Worm (Caenorhabditis elegans) whole organism, L2 larva: ENCODE data around the gene Y49F6B.12.
"Not testable (repeated sequence)": the region's sequence is repeated elsewhere in the genome, so short reads cannot be mapped to it uniquely, and the experiment has no call there.

Experiments
- F13H6.1 ChIP-seq: sonication (generic microtip); optimal IDR thresholded peaks from 2 replicates; lab custom pipeline; 2016; ENCODE audit warnings: missing genetic modification characterization, missing compliant biosample characterization
- R02D3.7 ChIP-seq: fragments of 150-350 bp; optimal IDR thresholded peaks from 2 replicates; lab custom pipeline; 2014; ENCODE audit warnings: missing biosample characterization, missing genetic modification characterization
- ZK546.5 ChIP-seq: sonication (generic microtip); optimal IDR thresholded peaks from 2 replicates; lab custom pipeline; 2017; ENCODE audit warnings: missing biosample characterization, missing genetic modification characterization
- aly-2 ChIP-seq: fragments of 150-350 bp; optimal IDR thresholded peaks from 2 replicates; lab custom pipeline; 2014; ENCODE audit warnings: missing biosample characterization, missing genetic modification characterization
- ama-1 ChIP-seq: fragments of 150-350 bp; optimal IDR thresholded peaks from 2 replicates; lab custom pipeline; 2018; ENCODE audit warnings: inconsistent platforms
- blmp-1 ChIP-seq: sonication (generic microtip); optimal IDR thresholded peaks from 2 replicates; lab custom pipeline; 2017; ENCODE audit warnings: missing genetic modification characterization, mild to moderate bottlenecking, missing compliant biosample characterization, antibody characterized with exemption, moderate library complexity; ENCODE audit not compliant: insufficient read depth
- ceh-16 ChIP-seq: fragments of 150-350 bp; optimal IDR thresholded peaks from 2 replicates; lab custom pipeline; 2014; ENCODE audit warnings: missing biosample characterization, missing genetic modification characterization
- ceh-82 ChIP-seq: fragments of 150-350 bp; optimal IDR thresholded peaks from 2 replicates; lab custom pipeline; 2014; ENCODE audit warnings: missing biosample characterization, missing genetic modification characterization
- crh-2 ChIP-seq: sonication (generic microtip); optimal IDR thresholded peaks from 2 replicates; lab custom pipeline; 2017; ENCODE audit warnings: missing biosample characterization, missing genetic modification characterization
- dmd-4 ChIP-seq: sonication (generic microtip); optimal IDR thresholded peaks from 2 replicates; lab custom pipeline; 2017; ENCODE audit warnings: missing biosample characterization, missing genetic modification characterization
- egl-27 ChIP-seq: sonication (generic microtip); optimal IDR thresholded peaks from 3 replicates; lab custom pipeline; 2017; ENCODE audit warnings: missing biosample characterization, missing genetic modification reagents, missing genetic modification characterization
- elt-1 ChIP-seq: fragments of 150-350 bp; optimal IDR thresholded peaks from 2 replicates; lab custom pipeline; 2014; ENCODE audit warnings: missing biosample characterization, missing genetic modification characterization
- fos-1 ChIP-seq: fragments of 150-350 bp; optimal IDR thresholded peaks from 2 replicates; lab custom pipeline; 2014; ENCODE audit warnings: missing biosample characterization, missing genetic modification characterization
- gmeb-1 ChIP-seq: fragments of 150-350 bp; optimal IDR thresholded peaks from 2 replicates; lab custom pipeline; 2014; ENCODE audit warnings: missing biosample characterization, missing genetic modification characterization
- lin-11 ChIP-seq: fragments of 150-350 bp; sonication (generic microtip); optimal IDR thresholded peaks from 2 replicates; lab custom pipeline; 2014; ENCODE audit warnings: missing biosample characterization, missing genetic modification characterization, inconsistent platforms, mixed read lengths
- lin-13 ChIP-seq: fragments of 150-350 bp; optimal IDR thresholded peaks from 2 replicates; lab custom pipeline; 2014; ENCODE audit warnings: missing biosample characterization, missing genetic modification reagents, missing genetic modification characterization
- lin-39 ChIP-seq: fragments of 150-350 bp; optimal IDR thresholded peaks from 2 replicates; lab custom pipeline; 2014; ENCODE audit warnings: missing biosample characterization, missing genetic modification reagents, missing genetic modification characterization
- lsy-2 ChIP-seq, 2 experiments: fragments of 150-350 bp in 1 of 2; sonication (generic microtip) in 1 of 2; optimal IDR thresholded peaks; 2 replicates each; lab custom pipeline; 2014 to 2017; ENCODE audit warnings: missing biosample characterization in 2 of 2, missing genetic modification characterization in 2 of 2
- mdl-1 ChIP-seq, 2 experiments: fragments of 150-350 bp in 1 of 2; sonication (generic microtip) in 1 of 2; optimal IDR thresholded peaks; 2 replicates each; lab custom pipeline; 2017; ENCODE audit warnings: missing biosample characterization in 2 of 2, missing genetic modification characterization in 2 of 2
- nhr-10 ChIP-seq: sonication (generic microtip); optimal IDR thresholded peaks from 2 replicates; lab custom pipeline; 2017; ENCODE audit warnings: missing biosample characterization, missing genetic modification characterization
- nhr-12 ChIP-seq: fragments of 150-350 bp; optimal IDR thresholded peaks from 2 replicates; lab custom pipeline; 2014; ENCODE audit warnings: missing biosample characterization, missing genetic modification characterization
- nhr-21 ChIP-seq: fragments of 150-350 bp; optimal IDR thresholded peaks from 2 replicates; lab custom pipeline; 2014; ENCODE audit warnings: missing biosample characterization, missing genetic modification characterization
- nhr-23 ChIP-seq: fragments of 150-350 bp; optimal IDR thresholded peaks from 2 replicates; lab custom pipeline; 2014; ENCODE audit warnings: missing biosample characterization, missing genetic modification reagents, missing genetic modification characterization
- nhr-6 ChIP-seq: fragments of 150-350 bp; optimal IDR thresholded peaks from 2 replicates; lab custom pipeline; 2014; ENCODE audit warnings: missing biosample characterization, missing genetic modification characterization
- nhr-77 ChIP-seq: fragments of 150-350 bp; optimal IDR thresholded peaks from 2 replicates; lab custom pipeline; 2014; ENCODE audit warnings: missing biosample characterization, missing genetic modification characterization
- sem-4 ChIP-seq: fragments of 150-350 bp; optimal IDR thresholded peaks from 2 replicates; lab custom pipeline; 2014; ENCODE audit warnings: missing biosample characterization, missing genetic modification reagents, missing genetic modification characterization
- skn-1 ChIP-seq: sonication (generic microtip); optimal IDR thresholded peaks from 2 replicates; lab custom pipeline; 2017; ENCODE audit warnings: missing biosample characterization, missing genetic modification characterization
- sma-9 ChIP-seq, 2 experiments: fragments of 150-350 bp in 1 of 2; sonication (generic microtip) in 1 of 2; optimal IDR thresholded peaks; 2 replicates each; lab custom pipeline; 2014 to 2016; ENCODE audit warnings: missing genetic modification characterization in 2 of 2, mild to moderate bottlenecking in 1 of 2, missing biosample characterization in 1 of 2, missing compliant biosample characterization in 1 of 2, missing genetic modification reagents in 1 of 2, moderate library complexity in 1 of 2
- snpc-4 ChIP-seq: fragments of 150-350 bp; optimal IDR thresholded peaks from 2 replicates; lab custom pipeline; 2014; ENCODE audit warnings: missing biosample characterization, missing genetic modification characterization
- unc-39 ChIP-seq: fragments of 150-350 bp; optimal IDR thresholded peaks from 2 replicates; lab custom pipeline; 2014; ENCODE audit warnings: missing biosample characterization, missing genetic modification characterization
- unc-55 ChIP-seq: fragments of 150-350 bp; sonication (generic microtip); optimal IDR thresholded peaks from 3 replicates; lab custom pipeline; 2014; ENCODE audit warnings: missing biosample characterization, missing genetic modification reagents, missing genetic modification characterization
- unc-62 ChIP-seq: fragments of 150-350 bp; optimal IDR thresholded peaks from 2 replicates; lab custom pipeline; 2014; ENCODE audit warnings: missing biosample characterization, missing genetic modification reagents, missing genetic modification characterization
- zag-1 ChIP-seq: fragments of 150-350 bp; optimal IDR thresholded peaks from 2 replicates; lab custom pipeline; 2014; ENCODE audit warnings: missing biosample characterization, missing genetic modification characterization
- ztf-1 ChIP-seq: fragments of 200-800 bp; sonication (Bioruptor generic); conservative IDR thresholded peaks from 2 replicates; pipeline ENCODE4 v1.3.6; 2022; ENCODE audit warnings: missing genetic modification characterization, missing compliant biosample characterization
- ztf-11 ChIP-seq: sonication (generic microtip); optimal IDR thresholded peaks from 2 replicates; lab custom pipeline; 2017; ENCODE audit warnings: missing biosample characterization, missing genetic modification characterization
- ztf-4 ChIP-seq: fragments of 150-350 bp; optimal IDR thresholded peaks from 2 replicates; lab custom pipeline; 2014; ENCODE audit warnings: missing biosample characterization, missing genetic modification characterization

Gene Y49F6B.12

DNA sequence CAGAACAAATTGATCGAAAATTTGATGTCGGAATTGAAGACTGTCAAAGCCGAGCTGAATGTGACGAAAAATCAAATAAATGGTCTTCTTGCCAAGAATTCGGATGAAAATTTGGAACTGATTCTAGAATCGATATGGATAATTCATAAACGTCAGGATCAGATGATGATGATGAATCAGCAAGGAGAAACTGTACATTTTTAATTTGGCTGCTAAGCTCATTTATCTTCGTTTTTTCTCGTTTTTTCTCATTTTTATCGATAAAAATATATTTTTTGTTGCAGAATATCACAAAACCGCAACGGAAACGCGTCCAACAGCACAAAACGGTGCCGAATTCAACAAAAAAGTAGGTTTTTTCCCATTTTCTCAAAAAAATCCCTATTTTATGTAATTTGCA, 22.7 kb downstream of the Y49F6B.12 start, which contains the start of gene C16C8.14:
TSS of gene C16C8.14 (plus strand) at position 301 of the 400 bp plus-strand sequence.
- TF ChIP-seq gmeb-1 (tag; lab: Kevin White, UChicago); ztf-4 (tag; lab: Kevin White, UChicago); ztf-1: not testable (repeated sequence)

DNA sequence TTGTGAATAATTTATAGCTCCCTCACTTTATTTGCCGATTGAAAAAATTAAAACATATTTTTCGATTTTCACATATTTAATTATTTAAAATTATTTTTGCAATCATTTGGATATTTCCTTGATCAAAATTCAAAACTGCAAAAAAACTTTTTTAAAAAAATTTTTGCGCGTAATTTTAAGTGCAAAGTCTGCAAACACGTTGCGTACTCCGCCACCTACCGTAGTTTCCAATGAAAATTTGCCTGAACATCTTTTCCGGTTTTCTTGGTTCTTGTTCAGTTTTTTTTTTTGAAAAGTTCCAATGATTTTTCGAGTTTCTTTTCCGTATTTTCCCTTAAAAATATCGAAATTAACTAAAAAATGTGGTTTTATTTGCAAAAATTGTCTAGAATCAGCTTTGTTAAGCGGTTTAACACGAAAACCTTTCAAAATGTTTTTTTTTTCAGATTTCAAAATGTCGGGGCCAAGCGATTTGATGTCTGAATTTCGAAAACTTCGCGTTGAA, 23.4 kb downstream of the Y49F6B.12 start, which contains the start of gene C16C8.25:
TSS of gene C16C8.25 (plus strand) at position 455 of the 505 bp plus-strand sequence.
- no peak for TF ChIP-seq dmd-4 (tag; lab: Kevin White, UChicago)
- TF ChIP-seq lin-11 (tag; lab: Kevin White, UChicago) = no peak
- TF ChIP-seq unc-55 (GFP tag; lab: Kevin White, UChicago) = no peak
- TF ChIP-seq nhr-23 (tag; lab: Kevin White, UChicago) = no peak
- no peak for TF ChIP-seq sem-4 (tag; lab: Kevin White, UChicago)
- no peak for TF ChIP-seq ceh-16 (tag; lab: Kevin White, UChicago)
- no peak for TF ChIP-seq egl-27
- TF ChIP-seq, all 48 proteins: peak for 0

DNA sequence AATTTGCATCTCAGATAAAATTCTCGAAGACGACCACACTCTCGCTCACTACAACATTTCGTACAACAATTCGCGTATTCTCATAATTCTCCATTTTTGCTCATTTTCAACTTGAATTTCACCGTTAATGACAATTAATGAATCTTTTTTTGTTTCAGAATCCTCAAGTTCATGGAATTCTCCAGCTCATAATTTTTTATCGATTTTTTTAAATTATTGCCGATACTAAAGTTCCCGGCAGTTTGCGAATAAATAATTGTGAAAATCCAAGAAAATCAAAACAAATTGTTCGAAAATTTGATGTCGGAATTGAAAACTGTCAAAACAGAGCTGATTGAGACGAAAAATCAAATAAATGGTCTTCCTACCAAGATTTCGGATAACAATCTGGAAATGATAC, 24.3 kb downstream of the Y49F6B.12 start, which contains the start of gene C16C8.21:
TSS of gene C16C8.21 (plus strand) at position 301 of the 400 bp plus-strand sequence.
- TF ChIP-seq nhr-6 (no peak), unc-39 (tag; lab: Kevin White, UChicago) (no peak), fos-1 (no peak), sma-9 (GFP tag; optimal IDR thresholded peaks at IDR 0.05; lab: Kevin White, UChicago) (no peak), sma-9 (tag; optimal IDR thresholded peaks at IDR 0.05; lab: Kevin White, UChicago) (no peak), snpc-4 (tag; lab: Kevin White, UChicago) (no peak), unc-62 (GFP tag; lab: Kevin White, UChicago) (no peak), ama-1 (lab: Kevin White, UChicago) (no peak), nhr-77 (tag; lab: Kevin White, UChicago) (no peak), ztf-11 (no peak), zag-1 (tag; lab: Kevin White, UChicago) (no peak), blmp-1 (tag; lab: Kevin White, UChicago) (no peak)

DNA sequence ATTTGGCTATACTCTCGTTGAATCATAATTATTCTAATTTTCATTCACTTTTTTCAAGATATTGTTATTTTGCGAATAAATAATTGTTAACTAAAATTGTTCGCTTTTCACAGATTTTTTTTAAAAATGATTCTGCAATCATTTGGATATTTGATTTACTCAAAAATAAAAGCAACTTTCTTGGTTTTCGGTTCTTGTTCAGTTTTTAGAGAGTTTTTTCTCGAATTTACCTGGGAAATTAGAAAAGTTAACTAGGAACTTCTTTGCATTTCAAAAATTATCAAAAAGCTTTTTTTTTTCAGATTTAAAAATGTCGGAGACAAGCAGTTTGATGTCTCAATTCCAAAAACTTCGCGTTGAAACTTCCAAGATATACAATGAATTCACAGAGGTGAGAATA, 25.6 kb downstream of the Y49F6B.12 start, which contains the start of the genes C16C8.20 and gldi-6:
TSS of gene C16C8.20 (plus strand) at position 301 of the 400 bp plus-strand sequence.
TSS of gene gldi-6 (plus strand) at position 301 of the 400 bp plus-strand sequence.
- no peak for TF ChIP-seq nhr-6
- no peak for TF ChIP-seq fos-1
- no peak for TF ChIP-seq ztf-11
- TF ChIP-seq elt-1 (tag; lab: Kevin White, UChicago) = no peak
- no peak for TF ChIP-seq unc-62 (GFP tag; lab: Kevin White, UChicago)
- TF ChIP-seq lin-39 (tag; lab: Kevin White, UChicago) = no peak
- TF ChIP-seq nhr-23 (tag; lab: Kevin White, UChicago) = no peak
- no peak for TF ChIP-seq egl-27
- no peak for TF ChIP-seq ama-1 (lab: Kevin White, UChicago)
- TF ChIP-seq nhr-77 (tag; lab: Kevin White, UChicago) = no peak
- TF ChIP-seq lsy-2 (tag; optimal IDR thresholded peaks at IDR 0.05; lab: Kevin White, UChicago) = no peak
- TF ChIP-seq skn-1 = no peak
- no peak for TF ChIP-seq mdl-1 (tag; optimal IDR thresholded peaks at IDR 0.05; lab: Kevin White, UChicago)
- no peak for TF ChIP-seq dmd-4 (tag; lab: Kevin White, UChicago)
- TF ChIP-seq snpc-4 (tag; lab: Kevin White, UChicago) = no peak
- TF ChIP-seq unc-39 (tag; lab: Kevin White, UChicago) = no peak
- TF ChIP-seq blmp-1 (tag; lab: Kevin White, UChicago) = no peak
- no peak for TF ChIP-seq ZK546.5 (tag; lab: Kevin White, UChicago)
- TF ChIP-seq F13H6.1 (tag; lab: Kevin White, UChicago) = no peak
- TF ChIP-seq nhr-10 (tag; lab: Kevin White, UChicago) = no peak

- TF ChIP-seq unc-55 (GFP tag; lab: Kevin White, UChicago) (no peak), ceh-82 (tag; lab: Kevin White, UChicago) (no peak), lin-13 (GFP tag; lab: Kevin White, UChicago) (no peak), dmd-4 (tag; lab: Kevin White, UChicago) (no peak), crh-2 (tag; lab: Kevin White, UChicago) (no peak), nhr-77 (tag; lab: Kevin White, UChicago) (no peak), nhr-12 (tag; lab: Kevin White, UChicago) (no peak), R02D3.7 (tag; lab: Kevin White, UChicago) (no peak), mdl-1 (tag; optimal IDR thresholded peaks at IDR 0.05; lab: Kevin White, UChicago) (no peak), unc-62 (GFP tag; lab: Kevin White, UChicago) (no peak), nhr-21 (tag; lab: Kevin White, UChicago) (no peak), aly-2 (tag; lab: Kevin White, UChicago) (no peak), snpc-4 (tag; lab: Kevin White, UChicago) (no peak), ztf-11 (no peak)
Observed at ce11 chrII:3445285-3445806, 26.9 kb downstream of the Y49F6B.12 start, which contains the start of the genes C16C8.5 and C16C8.16. C16C8.5 (minus strand) TSS chrII:3445385. C16C8.16 (plus strand) TSS chrII:3445756.
